Fruit fly (Drosophila melanogaster) whole organism, embryonic: ENCODE results near the gene Sec23.

Source experiments
- CG10959 ChIP-seq: fragments of 200-800 bp; sonication (Bioruptor generic); IDR thresholded peaks from 2 replicates; pipeline ENCODE4 v1.3.6; 2022; ENCODE audit warnings: missing biosample characterization, missing genetic modification characterization
- CG11398 ChIP-seq: fragments of 200-800 bp; sonication (Bioruptor generic); optimal IDR thresholded peaks from 2 replicates; lab custom pipeline; 2016; ENCODE audit warnings: missing biosample characterization, missing genetic modification characterization
- CG12659 ChIP-seq: fragments of 200-800 bp; sonication (Bioruptor generic); optimal IDR thresholded peaks from 3 replicates; lab custom pipeline; 2017; ENCODE audit warnings: mild to moderate bottlenecking, missing biosample characterization, missing genetic modification reagents, missing genetic modification characterization
- CG14860 ChIP-seq: fragments of 200-800 bp; sonication (Bioruptor generic); IDR thresholded peaks from 3 replicates; pipeline ENCODE4 v1.3.6; 2022; ENCODE audit warnings: missing biosample characterization, missing genetic modification characterization; ENCODE audit not compliant: partially characterized antibody
- CG15073 ChIP-seq: fragments of 200-800 bp; sonication (Bioruptor generic); optimal IDR thresholded peaks from 2 replicates; lab custom pipeline; 2016; ENCODE audit warnings: missing biosample characterization, missing genetic modification characterization
- CG15269 ChIP-seq: fragments of 200-800 bp; sonication (Bioruptor generic); optimal IDR thresholded peaks from 2 replicates; lab custom pipeline; 2018; ENCODE audit warnings: missing biosample characterization, mild to moderate bottlenecking, missing genetic modification characterization, moderate library complexity
- CG1647 ChIP-seq: fragments of 200-800 bp; sonication (Bioruptor generic); optimal IDR thresholded peaks from 3 replicates; lab custom pipeline; 2016; ENCODE audit warnings: missing biosample characterization, missing genetic modification characterization
- CG17568 ChIP-seq: fragments of 200-800 bp; sonication (Bioruptor generic); optimal IDR thresholded peaks from 2 replicates; lab custom pipeline; 2018; ENCODE audit warnings: missing biosample characterization, mild to moderate bottlenecking, missing genetic modification characterization, moderate library complexity
- CG17912 ChIP-seq: fragments of 200-800 bp; sonication (Bioruptor generic); optimal IDR thresholded peaks from 2 replicates; lab custom pipeline; 2018; ENCODE audit warnings: missing biosample characterization, mild to moderate bottlenecking, missing genetic modification characterization
- CG18262 ChIP-seq: fragments of 200-800 bp; optimal IDR thresholded peaks from 3 replicates; lab custom pipeline; 2019; ENCODE audit warnings: missing biosample characterization, mild to moderate bottlenecking, missing genetic modification characterization, moderate library complexity
- CG2116 ChIP-seq: fragments of 200-800 bp; sonication (Bioruptor generic); optimal IDR thresholded peaks from 3 replicates; lab custom pipeline; 2018; ENCODE audit warnings: missing biosample characterization, mild to moderate bottlenecking, missing genetic modification characterization
- CG3407 ChIP-seq: fragments of 200-800 bp; sonication (Bioruptor generic); optimal IDR thresholded peaks from 2 replicates; lab custom pipeline; 2018; ENCODE audit warnings: missing biosample characterization, mild to moderate bottlenecking, missing genetic modification characterization
- CG34376 ChIP-seq: fragments of 200-800 bp; sonication (Bioruptor generic); optimal IDR thresholded peaks from 2 replicates; lab custom pipeline; 2018; ENCODE audit warnings: missing biosample characterization, mild to moderate bottlenecking, missing genetic modification characterization
- CG4328 ChIP-seq: fragments of 200-800 bp; sonication (Bioruptor generic); optimal IDR thresholded peaks from 3 replicates; lab custom pipeline; 2017; ENCODE audit warnings: missing biosample characterization, missing genetic modification reagents, missing genetic modification characterization
- CG4820 ChIP-seq: fragments of 200-800 bp; sonication (Bioruptor generic); optimal IDR thresholded peaks from 3 replicates; lab custom pipeline; 2016; ENCODE audit warnings: missing biosample characterization, missing genetic modification characterization
- CG6854 ChIP-seq: fragments of 200-800 bp; sonication (Bioruptor generic); optimal IDR thresholded peaks from 3 replicates; lab custom pipeline; 2017; ENCODE audit warnings: missing biosample characterization, mild to moderate bottlenecking, missing genetic modification characterization
- CG8359 ChIP-seq: fragments of 200-800 bp; sonication (Bioruptor generic); optimal IDR thresholded peaks from 2 replicates; lab custom pipeline; 2017; ENCODE audit warnings: missing biosample characterization, mild to moderate bottlenecking, missing genetic modification characterization, borderline replicate concordance
- CG9817 ChIP-seq: fragments of 200-800 bp; sonication (Bioruptor generic); optimal IDR thresholded peaks from 2 replicates; lab custom pipeline; 2018; ENCODE audit warnings: missing biosample characterization, mild to moderate bottlenecking, missing genetic modification characterization, moderate library complexity
- CG9932 ChIP-seq: fragments of 200-800 bp; sonication (Bioruptor generic); IDR thresholded peaks from 2 replicates; pipeline ENCODE4 v1.3.6; 2022; ENCODE audit warnings: missing biosample characterization, missing genetic modification characterization
- CoRest ChIP-seq: fragments of 200-800 bp; sonication (Bioruptor generic); optimal IDR thresholded peaks from 3 replicates; lab custom pipeline; 2018; ENCODE audit warnings: missing biosample characterization, mild to moderate bottlenecking, missing genetic modification characterization, moderate library complexity
- Dbx ChIP-seq: fragments of 200-800 bp; sonication (Bioruptor generic); IDR thresholded peaks from 3 replicates; pipeline ENCODE4 v1.3.6; 2022; ENCODE audit warnings: missing biosample characterization, missing genetic modification characterization
- Dip2 ChIP-seq: fragments of 200-800 bp; sonication (Bioruptor generic); IDR thresholded peaks from 2 replicates; pipeline ENCODE4 v1.3.6; 2022; ENCODE audit warnings: missing biosample characterization, missing genetic modification characterization
- E2f2 ChIP-seq: fragments of 200-800 bp; sonication (Bioruptor generic); IDR thresholded peaks from 2 replicates; pipeline ENCODE4 v1.3.6; 2022; ENCODE audit warnings: missing biosample characterization, missing genetic modification characterization
- Elba2 ChIP-seq: fragments of 200-800 bp; sonication (Bioruptor generic); optimal IDR thresholded peaks from 3 replicates; lab custom pipeline; 2016; ENCODE audit warnings: missing biosample characterization, missing genetic modification characterization
- Ets97D ChIP-seq: fragments of 200-800 bp; sonication (Bioruptor generic); optimal IDR thresholded peaks from 3 replicates; lab custom pipeline; 2016; ENCODE audit warnings: missing biosample characterization, missing genetic modification characterization
- GATAe ChIP-seq: fragments of 200-800 bp; sonication (Bioruptor generic); conservative IDR thresholded peaks from 2 replicates; pipeline ENCODE4 v1.3.6; 2022; ENCODE audit warnings: missing biosample characterization, missing genetic modification characterization
- Hr78 ChIP-seq, 2 experiments: fragments of 200-800 bp in 1 of 2; fragments of >200 bp in 1 of 2; sonication (Bioruptor generic) in 1 of 2; optimal IDR thresholded peaks; 2 replicates each; lab custom pipeline; 2017 to 2019; ENCODE audit warnings: missing biosample characterization in 2 of 2, missing genetic modification characterization in 2 of 2, mild to moderate bottlenecking in 1 of 2, moderate library complexity in 1 of 2
- Hsf ChIP-seq: fragments of 200-800 bp; sonication (Bioruptor generic); optimal IDR thresholded peaks from 3 replicates; lab custom pipeline; 2016; ENCODE audit warnings: missing biosample characterization, missing genetic modification characterization
- Meics ChIP-seq: fragments of 200-800 bp; sonication (Bioruptor generic); optimal IDR thresholded peaks from 2 replicates; lab custom pipeline; 2017; ENCODE audit warnings: missing biosample characterization, mild to moderate bottlenecking, missing genetic modification characterization
- Oaz ChIP-seq: fragments of 200-800 bp; sonication (Bioruptor generic); IDR thresholded peaks from 2 replicates; pipeline ENCODE4 v1.3.6; 2022; ENCODE audit warnings: missing biosample characterization, missing genetic modification characterization
- ac ChIP-seq: fragments of 200-800 bp; sonication (Bioruptor generic); optimal IDR thresholded peaks from 3 replicates; lab custom pipeline; 2017; ENCODE audit warnings: missing biosample characterization, mild to moderate bottlenecking, missing genetic modification characterization
- amos ChIP-seq: fragments of 200-800 bp; sonication (Bioruptor generic); IDR thresholded peaks from 2 replicates; pipeline ENCODE4 v1.3.6; 2022; ENCODE audit warnings: missing biosample characterization, missing genetic modification characterization; ENCODE audit not compliant: partially characterized antibody
- ase ChIP-seq: fragments of 200-800 bp; sonication (Bioruptor generic); IDR thresholded peaks from 3 replicates; pipeline ENCODE4 v1.3.6; 2022; ENCODE audit warnings: missing biosample characterization, missing genetic modification characterization
- ash1 ChIP-seq: fragments of 200-800 bp; sonication (Bioruptor generic); optimal IDR thresholded peaks from 2 replicates; lab custom pipeline; 2018; ENCODE audit warnings: missing biosample characterization, mild to moderate bottlenecking, missing genetic modification characterization
- bigmax ChIP-seq: fragments of 200-800 bp; sonication (Bioruptor generic); optimal IDR thresholded peaks from 2 replicates; lab custom pipeline; 2018; ENCODE audit warnings: missing biosample characterization, mild to moderate bottlenecking, missing genetic modification characterization
- chif ChIP-seq, 2 experiments: fragments of 200-800 bp; sonication (Bioruptor generic); optimal IDR thresholded peaks; 3 replicates each; lab custom pipeline; 2016; ENCODE audit warnings: missing biosample characterization in 2 of 2, missing genetic modification characterization in 2 of 2
- dm ChIP-seq: fragments of 200-800 bp; sonication (Bioruptor generic); optimal IDR thresholded peaks from 3 replicates; lab custom pipeline; 2016; ENCODE audit warnings: missing biosample characterization, missing genetic modification characterization
- eyg ChIP-seq: fragments of 200-800 bp; sonication (Bioruptor generic); optimal IDR thresholded peaks from 3 replicates; lab custom pipeline; 2016; ENCODE audit warnings: missing biosample characterization, missing genetic modification characterization
- gfzf ChIP-seq: fragments of 200-800 bp; sonication (Bioruptor generic); optimal IDR thresholded peaks from 2 replicates; lab custom pipeline; 2016; ENCODE audit warnings: missing biosample characterization, mild to moderate bottlenecking, missing genetic modification characterization, moderate library complexity
- inv ChIP-seq: fragments of 200-800 bp; sonication (Bioruptor generic); IDR thresholded peaks from 2 replicates; pipeline ENCODE4 v1.3.6; 2022; ENCODE audit warnings: missing biosample characterization, missing genetic modification characterization; ENCODE audit not compliant: partially characterized antibody
- lbe ChIP-seq: fragments of 200-800 bp; sonication (Bioruptor generic); optimal IDR thresholded peaks from 2 replicates; lab custom pipeline; 2016; ENCODE audit warnings: missing biosample characterization, mild to moderate bottlenecking, missing genetic modification characterization
- rib ChIP-seq: fragments of 200-800 bp; sonication (Bioruptor generic); IDR thresholded peaks from 2 replicates; pipeline ENCODE4 v1.3.6; 2022; ENCODE audit warnings: missing biosample characterization, missing genetic modification characterization
- schlank ChIP-seq: fragments of 200-800 bp; sonication (Bioruptor generic); optimal IDR thresholded peaks from 2 replicates; lab custom pipeline; 2018; ENCODE audit warnings: missing biosample characterization, mild to moderate bottlenecking, missing genetic modification characterization
- sens ChIP-seq: fragments of 200-800 bp; sonication (Bioruptor generic); peaks from one replicate; lab custom pipeline; 2016; ENCODE audit warnings: missing biosample characterization, missing genetic modification characterization
- stc ChIP-seq: fragments of 200-800 bp; sonication (Bioruptor generic); IDR thresholded peaks from 2 replicates; pipeline ENCODE4 v1.3.6; 2022; ENCODE audit warnings: missing biosample characterization, missing genetic modification characterization

The Sec23 gene

DNA sequence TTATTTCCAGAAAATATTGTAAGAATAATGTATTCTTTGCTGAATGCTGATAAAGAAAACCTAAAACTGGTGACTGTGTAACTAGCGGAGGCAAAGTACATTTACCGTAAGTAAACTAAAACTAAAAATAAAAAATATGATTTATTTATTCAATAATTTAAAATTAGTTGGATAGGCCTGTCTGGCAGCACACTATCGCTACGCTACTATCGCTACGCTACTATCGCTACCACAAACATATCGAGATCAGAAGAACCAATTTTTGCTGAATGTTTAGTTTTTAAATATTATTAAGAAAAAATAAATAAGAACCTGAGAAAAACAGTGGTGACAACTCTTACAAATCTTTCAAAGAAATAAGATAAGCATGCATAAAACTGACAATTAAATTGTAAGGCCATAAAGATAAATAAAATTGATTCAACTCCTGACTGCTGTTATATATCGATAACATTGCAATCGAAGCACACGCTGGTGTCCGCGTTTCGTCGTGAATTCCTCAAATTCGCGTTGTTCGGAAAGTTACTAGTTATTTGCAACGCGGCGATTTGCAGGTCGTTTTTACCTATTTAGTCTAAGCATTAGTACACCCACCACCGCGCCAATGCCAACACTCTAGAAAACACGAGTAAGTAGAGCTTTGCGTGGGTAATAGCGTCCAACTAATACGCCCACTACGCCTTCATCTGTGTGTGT is 11.5 kb downstream of the Sec23 start, which contains the start of gene Wdr33 (continued):
- TF ChIP-seq Dbx (GFP tag; lab: Robert Waterston, UW) (no peak), chif (GFP tag; optimal IDR thresholded peaks at IDR 0.05; lab: Kevin White, UChicago) (no peak), CG9932 (GFP tag; lab: Robert Waterston, UW) (peak; percentile 46; the same call in 1 of the 2 replicates), CG1647 (GFP tag; lab: Kevin White, UChicago) (no peak), CG18262 (tag; lab: Kevin White, UChicago) (peak; percentile 36), CG4820 (GFP tag; lab: Kevin White, UChicago) (no peak), CG14860 (peak; percentile 83)

DNA sequence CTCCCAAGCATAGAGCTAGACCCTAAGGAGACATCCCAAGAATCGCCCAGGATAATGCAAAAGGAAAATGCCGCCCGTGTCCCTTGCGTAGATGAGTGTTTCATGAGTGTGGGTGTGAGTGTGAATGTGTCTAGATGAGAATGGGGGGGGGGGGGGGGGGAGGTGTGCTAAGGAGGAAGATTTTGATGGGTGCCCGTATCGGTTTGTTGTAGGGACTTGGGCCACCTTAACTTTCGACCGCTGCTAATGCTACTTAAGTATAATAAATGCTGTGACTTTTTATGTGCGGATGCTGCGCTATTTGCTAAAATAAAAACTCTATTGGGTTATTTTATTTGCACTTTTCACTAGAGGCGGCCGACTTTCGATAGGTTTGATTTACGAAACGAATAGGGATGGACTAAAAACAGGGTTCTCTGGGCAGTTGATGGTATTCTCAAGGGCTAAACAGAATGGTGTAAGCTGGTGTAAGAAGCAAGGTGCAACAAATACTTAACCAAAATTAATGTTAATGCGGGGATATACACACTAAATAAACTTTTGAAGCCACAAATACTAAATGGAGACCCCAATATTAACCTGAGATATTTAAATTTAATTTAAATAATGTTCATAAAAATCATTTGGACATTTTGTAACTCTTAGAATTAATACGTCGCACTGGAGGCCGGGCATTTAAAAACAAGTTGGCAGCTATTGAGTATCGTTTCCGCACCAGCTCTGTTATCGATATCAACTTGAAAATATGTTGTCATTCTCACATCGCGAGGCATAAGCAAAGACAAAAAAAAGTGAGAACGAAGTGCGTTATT is 20.3 kb downstream of the Sec23 start, which contains the start of the genes Xe7 and Atg17:
Xe7 (minus strand) TSS at position 407 of the 812 bp plus-strand sequence.
Atg17 (plus strand) TSS at position 786 of the 812 bp plus-strand sequence.
- peak; percentile 30 for TF ChIP-seq CG11398
- peak; percentile 90 for TF ChIP-seq GATAe (GFP tag; lab: Robert Waterston, UW)
- TF ChIP-seq CG12659 (GFP tag; lab: Kevin White, UChicago): peak; percentile 94
- peak; percentile 98 for TF ChIP-seq sens (GFP tag; lab: Kevin White, UChicago)
- peak; percentile 79 for TF ChIP-seq Ets97D (GFP tag; lab: Kevin White, UChicago)
- TF ChIP-seq ac: no peak
- no peak; the same call in 2 of the 3 replicates for TF ChIP-seq CG14860
- TF ChIP-seq E2f2: peak; percentile 64
- TF ChIP-seq CG2116: peak; percentile 97
- peak; percentile 49; the same call in 1 of the 2 replicates for TF ChIP-seq inv (GFP tag; lab: Robert Waterston, UW)
- peak; percentile 98 for TF ChIP-seq CG9817 (tag; lab: Kevin White, UChicago)
- TF ChIP-seq amos (GFP tag; lab: Robert Waterston, UW): peak; percentile 59
- no peak for TF ChIP-seq CG17568 (GFP tag; lab: Kevin White, UChicago)
- TF ChIP-seq gfzf (GFP tag; lab: Kevin White, UChicago): peak; percentile 24
- peak; percentile 25 for TF ChIP-seq CG6854 (GFP tag; lab: Kevin White, UChicago)
- TF ChIP-seq chif (GFP tag; optimal IDR thresholded peaks at IDR 0.05; lab: Kevin White, UChicago): peak; percentile 79 to 90
- TF ChIP-seq ash1 (GFP tag; lab: Kevin White, UChicago): peak; percentile 47
- peak; percentile 85 for TF ChIP-seq ase
- peak; percentile 81 for TF ChIP-seq schlank (tag; lab: Kevin White, UChicago)
- peak; percentile 81; the same call in 1 of the 2 replicates for TF ChIP-seq stc (GFP tag; lab: Robert Waterston, UW)
- TF ChIP-seq CG15269: peak; percentile 94
- peak; percentile 72 for TF ChIP-seq lbe
- TF ChIP-seq CG4328 (GFP tag; lab: Kevin White, UChicago): peak; percentile 92
- TF ChIP-seq Meics (GFP tag; lab: Kevin White, UChicago): peak; percentile 89
- peak; percentile 77 for TF ChIP-seq dm
- peak; percentile 52; the same call in 1 of the 2 replicates for TF ChIP-seq Dip2 (GFP tag; lab: Robert Waterston, UW)
- TF ChIP-seq Hr78 (GFP tag; optimal IDR thresholded peaks at IDR 0.05; lab: Kevin White, UChicago): no peak
- peak; percentile 62 for TF ChIP-seq CG17912
- TF ChIP-seq Hsf (GFP tag; lab: Kevin White, UChicago): peak; percentile 95
- peak; percentile 76; the same call in 1 of the 2 replicates for TF ChIP-seq rib (GFP tag; lab: Robert Waterston, UW)
- TF ChIP-seq eyg (GFP tag; lab: Kevin White, UChicago): peak; percentile 57
- peak; percentile 79 for TF ChIP-seq CG3407 (GFP tag; lab: Kevin White, UChicago)
- TF ChIP-seq CG8359 (GFP tag; lab: Kevin White, UChicago): peak; percentile 70
- peak; percentile 60 for TF ChIP-seq CG10959 (GFP tag; lab: Robert Waterston, UW)
- peak; percentile 68 for TF ChIP-seq CG34376 (GFP tag; lab: Kevin White, UChicago)
- TF ChIP-seq bigmax: no peak
- TF ChIP-seq CoRest (tag; lab: Kevin White, UChicago): peak; percentile 97
- peak; percentile 51 for TF ChIP-seq CG15073
- peak; percentile 84 for TF ChIP-seq Oaz (GFP tag; lab: Robert Waterston, UW)
- TF ChIP-seq Elba2 (GFP tag; lab: Kevin White, UChicago): peak; percentile 66
